Worm (Caenorhabditis elegans) whole organism, L4/young adult: ENCODE results near the gene C50F7.9.

Source experiments
- W03F9.2 ChIP-seq: fragments of 150-350 bp; optimal IDR thresholded peaks from 2 replicates; lab custom pipeline; 2014; ENCODE audit warnings: missing biosample characterization, missing genetic modification characterization
- dao-5 ChIP-seq: sonication (generic microtip); optimal IDR thresholded peaks from 2 replicates; lab custom pipeline; 2016; ENCODE audit warnings: missing genotype, missing genetic modification characterization, moderate library complexity, missing compliant biosample characterization
- him-1 ChIP-seq: sonication (generic microtip); optimal IDR thresholded peaks from 2 replicates; lab custom pipeline; 2016; ENCODE audit warnings: missing genotype, missing genetic modification reagents, missing genetic modification characterization, missing compliant biosample characterization

ce11 chrIV:7754114-7754513 is 22.3 kb upstream of the C50F7.9 start:
- TF ChIP-seq dao-5 (no peak), him-1 (no peak), W03F9.2 (no peak)
